Fruit fly (Drosophila melanogaster) ovary, adult (tissue): ENCODE results near the gene CG7685.

Source experiments
- CG17801 ChIP-seq: fragments of 200-800 bp; optimal IDR thresholded peaks from 2 replicates; lab custom pipeline; 2019; ENCODE audit warnings: missing biosample characterization, mild to moderate bottlenecking, missing genetic modification characterization, moderate library complexity; ENCODE audit not compliant: partially characterized antibody

The CG7685 gene

dm6 chr3R:18404713-18405112 lies at the start of gene CG7685:
TSS of gene CG7685 (plus strand) at chr3R:18404940.
- TF ChIP-seq CG17801 (GFP tag; lab: Kevin White, UChicago): peak; percentile 70

dm6 chr3R:18355781-18356180 lies 49.0 kb upstream of the CG7685 start:
- no peak for TF ChIP-seq CG17801 (GFP tag; lab: Kevin White, UChicago)

- TF ChIP-seq CG17801 (GFP tag; lab: Kevin White, UChicago): no peak
Measured at dm6 chr3R:18360630-18361260, 44.0 kb upstream of the CG7685 start, which contains the start of gene CG15803. TSS of gene CG15803 (minus strand) at chr3R:18360728.

dm6 chr3R:18361694-18362093 lies 43.0 kb upstream of the CG7685 start, which contains the start of gene hmw:
TSS of gene hmw (plus strand) at chr3R:18361994.
- TF ChIP-seq CG17801 (GFP tag; lab: Kevin White, UChicago): no peak

- no peak for TF ChIP-seq CG17801 (GFP tag; lab: Kevin White, UChicago)
Measured at dm6 chr3R:18365978-18366643, 38.6 kb upstream of the CG7685 start, which contains the start of the genes WRNexo and Nup43. TSS of gene WRNexo (minus strand) at chr3R:18366162. TSS of gene Nup43 (plus strand) at chr3R:18366638.

- no peak for TF ChIP-seq CG17801 (GFP tag; lab: Kevin White, UChicago)
Measured at dm6 chr3R:18366644-18366985, 38.1 kb upstream of the CG7685 start.

- no peak for TF ChIP-seq CG17801 (GFP tag; lab: Kevin White, UChicago)
Measured at dm6 chr3R:18368595-18368994, 36.1 kb upstream of the CG7685 start.

dm6 chr3R:18371346-18371745 lies 33.4 kb upstream of the CG7685 start:
- no peak for TF ChIP-seq CG17801 (GFP tag; lab: Kevin White, UChicago)

- no peak for TF ChIP-seq CG17801 (GFP tag; lab: Kevin White, UChicago)
Measured at dm6 chr3R:18372688-18373304, 31.9 kb upstream of the CG7685 start, which contains the start of gene gl. TSS of gene gl (minus strand) at chr3R:18372738.

- no peak for TF ChIP-seq CG17801 (GFP tag; lab: Kevin White, UChicago)
Measured at dm6 chr3R:18380251-18380812, 24.4 kb upstream of the CG7685 start.

- no peak for TF ChIP-seq CG17801 (GFP tag; lab: Kevin White, UChicago)
Measured at dm6 chr3R:18381014-18381512, 23.7 kb upstream of the CG7685 start, which contains the start of gene CG7675. TSS of gene CG7675 (minus strand) at chr3R:18381178.

- no peak for TF ChIP-seq CG17801 (GFP tag; lab: Kevin White, UChicago)
Measured at dm6 chr3R:18384972-18385371, 19.8 kb upstream of the CG7685 start, which contains the start of gene CG14309. TSS of gene CG14309 (minus strand) at chr3R:18385072.

- no peak for TF ChIP-seq CG17801 (GFP tag; lab: Kevin White, UChicago)
Measured at dm6 chr3R:18385593-18385992, 19.1 kb upstream of the CG7685 start, which contains the start of gene cona. TSS of gene cona (plus strand) at chr3R:18385828.

dm6 chr3R:18389790-18390189 lies 14.9 kb upstream of the CG7685 start, which contains the start of gene Vha100-4:
TSS of gene Vha100-4 (minus strand) at chr3R:18389805.
- TF ChIP-seq CG17801 (GFP tag; lab: Kevin White, UChicago): no peak

- TF ChIP-seq CG17801 (GFP tag; lab: Kevin White, UChicago): no peak
Measured at dm6 chr3R:18393436-18393835, 11.3 kb upstream of the CG7685 start.
